Worm (Caenorhabditis elegans): ENCODE results near the gene Y41D4B.6.
"Not testable (repeated sequence)": the region's sequence is repeated elsewhere in the genome, so short reads cannot be mapped to it uniquely, and the experiment has no call there.

DNA sequence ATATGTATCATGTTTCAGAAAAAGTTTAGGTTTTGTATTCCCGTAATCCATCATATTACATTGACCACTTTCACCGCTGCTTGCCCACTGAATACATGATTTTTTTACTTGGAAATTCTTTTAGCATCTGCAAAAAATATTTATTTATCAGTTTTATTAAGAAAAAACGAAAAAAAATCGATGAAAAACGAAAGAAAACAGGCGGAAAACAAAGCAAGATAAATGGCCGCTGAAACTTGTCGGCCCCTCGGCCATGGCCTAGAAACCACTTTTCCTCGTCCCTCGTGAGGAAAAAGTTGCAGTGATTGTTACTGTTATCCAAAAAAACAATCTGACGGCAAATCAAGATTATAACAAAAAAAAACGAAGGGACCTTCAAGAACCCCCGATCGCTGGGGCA lies 23.6 kb upstream of the Y41D4B.6 start, which contains the start of gene dsl-3:
- TF ChIP-seq tbx-2 (tag; optimal IDR thresholded peaks at IDR 0.05); ama-1 (optimal IDR thresholded peaks at IDR 0.05); lin-13 (GFP tag; optimal IDR thresholded peaks at IDR 0.05); egl-27 (tag; optimal IDR thresholded peaks at IDR 0.05); lin-15B (tag; optimal IDR thresholded peaks at IDR 0.05); nhr-28 (tag; optimal IDR thresholded peaks at IDR 0.05); nhr-20 (tag; optimal IDR thresholded peaks at IDR 0.05); unc-86 (tag; optimal IDR thresholded peaks at IDR 0.05); pqm-1 (tag; optimal IDR thresholded peaks at IDR 0.05); nhr-11 (tag; optimal IDR thresholded peaks at IDR 0.05); zag-1 (tag; optimal IDR thresholded peaks at IDR 0.05): not testable (repeated sequence)

Measured in whole organism, L1 larva.